Fruit fly (Drosophila melanogaster): ENCODE data around the gene Nab2.

DNA sequence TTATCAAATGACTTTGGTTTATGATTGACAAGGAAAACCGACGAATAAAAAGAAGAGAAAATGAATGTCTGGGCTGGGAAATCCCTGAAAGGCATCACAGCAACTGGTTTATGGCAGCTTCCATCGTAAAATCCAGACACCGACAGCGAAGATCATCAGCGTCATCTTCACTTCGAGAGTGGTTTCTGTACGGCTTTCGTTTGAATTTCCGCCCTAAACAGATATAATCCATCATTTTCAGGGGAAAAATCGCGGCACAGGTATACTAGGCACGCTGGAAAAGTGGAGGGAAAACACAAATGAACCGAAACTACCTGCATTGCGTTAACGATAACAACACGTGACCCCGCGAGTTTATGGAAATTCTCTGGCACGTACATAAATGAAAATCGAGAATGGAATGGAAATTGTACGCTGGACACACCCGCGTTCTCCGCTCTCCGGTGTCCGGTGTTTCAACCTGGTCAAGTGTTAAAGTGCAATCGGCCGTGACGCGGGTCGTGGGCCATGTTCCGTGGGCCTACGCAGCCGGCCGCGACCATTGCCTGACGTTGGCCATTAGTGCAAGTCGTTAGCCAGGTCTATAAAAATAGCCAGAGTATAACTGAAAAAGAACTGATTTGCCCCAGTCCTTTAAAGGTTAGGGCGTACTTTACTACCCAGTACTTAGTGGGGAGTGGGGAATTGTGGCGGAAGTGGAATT lies 20.6 kb downstream of the Nab2 start:
- no peak for TF ChIP-seq psq (optimal IDR thresholded peaks at IDR 0.05)
- no peak for TF ChIP-seq Sin3A (optimal IDR thresholded peaks at IDR 0.05)
- no peak for TF ChIP-seq Myc (optimal IDR thresholded peaks at IDR 0.05)
- TF ChIP-seq h (optimal IDR thresholded peaks at IDR 0.05) = no peak

Data from Kc167 (cell line).